Worm (Caenorhabditis elegans) whole organism, L3 larva: ENCODE data around the gene acr-23.

Source experiments
- ceh-82 ChIP-seq: fragments of 150-350 bp; optimal IDR thresholded peaks from 2 replicates; lab custom pipeline; 2014; ENCODE audit warnings: missing biosample characterization, missing genetic modification characterization
- elt-2 ChIP-seq: sonication (generic microtip); optimal IDR thresholded peaks from 2 replicates; lab custom pipeline; 2016; ENCODE audit warnings: missing genetic modification reagents, mild to moderate bottlenecking, missing genetic modification characterization, missing compliant biosample characterization
- fos-1 ChIP-seq: fragments of 150-350 bp; optimal IDR thresholded peaks from 2 replicates; lab custom pipeline; 2014; ENCODE audit warnings: missing biosample characterization, missing genetic modification characterization
- mdl-1 ChIP-seq: fragments of 150-350 bp; optimal IDR thresholded peaks from 2 replicates; lab custom pipeline; 2014; ENCODE audit warnings: missing biosample characterization, missing genetic modification characterization
- nfya-1 ChIP-seq: sonication (generic microtip); optimal IDR thresholded peaks from 2 replicates; lab custom pipeline; 2017; ENCODE audit warnings: missing genetic modification characterization, mild to moderate bottlenecking, missing compliant biosample characterization, antibody characterized with exemption, moderate library complexity; ENCODE audit not compliant: insufficient read depth
- nhr-77 ChIP-seq: fragments of 150-350 bp; optimal IDR thresholded peaks from 2 replicates; lab custom pipeline; 2014; ENCODE audit warnings: missing biosample characterization, missing genetic modification characterization
- ztf-4 ChIP-seq: fragments of 150-350 bp; optimal IDR thresholded peaks from 2 replicates; lab custom pipeline; 2014; ENCODE audit warnings: missing biosample characterization, missing genetic modification characterization

ce11 chrV:3698497-3698896 is 39.1 kb upstream of the acr-23 start:
- TF ChIP-seq elt-2 (tag; lab: Kevin White, UChicago) (no peak), mdl-1 (tag; lab: Kevin White, UChicago) (no peak), ztf-4 (tag; lab: Kevin White, UChicago) (no peak), nfya-1 (tag; lab: Kevin White, UChicago) (no peak), nhr-77 (tag; lab: Kevin White, UChicago) (no peak), fos-1 (tag; lab: Kevin White, UChicago) (no peak), ceh-82 (tag; lab: Kevin White, UChicago) (no peak)
